Fruit fly (Drosophila melanogaster): ENCODE data around the gene nom.

DNA sequence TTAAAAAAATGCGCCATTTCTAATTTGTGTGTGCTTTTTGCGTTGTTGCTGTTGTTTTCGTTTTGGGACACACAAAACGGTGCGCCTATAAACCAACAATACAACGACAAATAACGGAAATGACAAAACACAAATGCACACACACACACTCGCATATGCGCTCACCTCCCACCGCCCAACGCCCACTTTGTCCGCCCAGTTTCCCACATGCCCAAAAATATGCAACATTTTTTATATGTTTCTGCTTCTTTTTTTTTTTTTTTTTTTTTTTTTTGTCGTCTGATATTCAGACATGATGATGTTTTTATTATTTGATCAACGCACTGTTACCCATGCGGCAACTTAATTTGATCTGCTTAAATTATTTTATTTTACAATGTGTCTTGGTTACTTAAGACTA, 15.8 kb upstream of the nom start:
- no peak for TF ChIP-seq trh (GFP tag; optimal IDR thresholded peaks at IDR 0.05)
- no peak for TF ChIP-seq nerfin-1 (tag; optimal IDR thresholded peaks at IDR 0.05)
- TF ChIP-seq CG16815 (GFP tag; optimal IDR thresholded peaks at IDR 0.05), result no peak
- TF ChIP-seq Ada2b (GFP tag; IDR thresholded peaks at IDR 0.05), result no peak
- no peak for TF ChIP-seq Rfx (GFP tag; IDR thresholded peaks at IDR 0.05)
- TF ChIP-seq usp (GFP tag; optimal IDR thresholded peaks at IDR 0.05), result no peak
- no peak for TF ChIP-seq CG18262 (tag; optimal IDR thresholded peaks at IDR 0.05)
- no peak for TF ChIP-seq CG14441 (GFP tag; IDR thresholded peaks at IDR 0.05)
- no peak for TF ChIP-seq Gsc (GFP tag; IDR thresholded peaks at IDR 0.05)
- TF ChIP-seq disco-r (GFP tag; optimal IDR thresholded peaks at IDR 0.05), result no peak
- no peak for TF ChIP-seq insv (GFP tag; optimal IDR thresholded peaks at IDR 0.05)
- no peak for TF ChIP-seq trem (tag; optimal IDR thresholded peaks at IDR 0.05)
- no peak for TF ChIP-seq CG17361 (GFP tag; IDR thresholded peaks at IDR 0.05)
- no peak for TF ChIP-seq CG16779 (GFP tag; IDR thresholded peaks at IDR 0.05)

All from whole organism, embryonic.